Worm (Caenorhabditis elegans): Measurements from ENCODE around the gene npr-41.

DNA sequence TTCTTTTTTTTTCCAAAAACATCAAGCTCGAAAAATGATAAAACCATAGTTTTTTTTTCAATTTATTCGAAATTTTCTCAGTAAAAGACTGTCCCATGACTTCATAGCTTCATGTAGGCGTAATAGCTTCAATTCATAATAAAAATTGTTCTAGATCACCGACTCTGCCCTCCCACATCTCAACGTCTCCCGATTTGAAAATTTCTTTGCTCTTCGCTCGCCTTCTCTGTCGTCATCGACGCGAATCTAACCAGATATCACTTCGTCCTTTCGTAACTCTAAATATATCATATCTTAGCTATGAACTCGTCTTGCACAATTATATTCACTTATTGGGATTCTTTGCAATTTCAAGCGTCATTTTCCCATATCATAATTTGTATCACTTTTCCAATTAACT lies 4.3 kb downstream of the npr-41 start, which contains the start of gene srh-44:
- TF ChIP-seq pha-4 (tag; optimal IDR thresholded peaks at IDR 0.05) = no peak
- no peak for TF ChIP-seq nhr-237 (tag; optimal IDR thresholded peaks at IDR 0.05)
- no peak for TF ChIP-seq elt-1 (tag; optimal IDR thresholded peaks at IDR 0.05; ENCODE audit: borderline replicate concordance, insufficient read depth)
- TF ChIP-seq lin-13 (tag; optimal IDR thresholded peaks at IDR 0.05) = no peak
- TF ChIP-seq unc-120 (tag; optimal IDR thresholded peaks at IDR 0.05; ENCODE audit: poor library complexity, severe bottlenecking) = no peak
- TF ChIP-seq ztf-11 (tag; optimal IDR thresholded peaks at IDR 0.05) = no peak
- TF ChIP-seq mab-5 (tag; optimal IDR thresholded peaks at IDR 0.05) = no peak
- no peak for TF ChIP-seq elt-3 (tag; optimal IDR thresholded peaks at IDR 0.05)
- TF ChIP-seq ces-1 (GFP tag; optimal IDR thresholded peaks at IDR 0.05) = no peak
- TF ChIP-seq nhr-12 (tag; optimal IDR thresholded peaks at IDR 0.05) = no peak
- TF ChIP-seq mep-1 (tag; optimal IDR thresholded peaks at IDR 0.05) = no peak
- no peak for TF ChIP-seq ceh-39 (tag; optimal IDR thresholded peaks at IDR 0.05)
- no peak for TF ChIP-seq nhr-28 (tag; optimal IDR thresholded peaks at IDR 0.05)
- no peak for TF ChIP-seq nhr-76 (tag; optimal IDR thresholded peaks at IDR 0.05)
